Fruit fly (Drosophila melanogaster) whole organism, adult: Measurements from ENCODE around the gene Prp18.

Experiments used
- Clk ChIP-seq: fragments of 200-800 bp; sonication (Bioruptor generic); optimal IDR thresholded peaks from 2 replicates; lab custom pipeline; 2017; ENCODE audit warnings: missing biosample characterization, missing genetic modification characterization
- bab1 ChIP-seq: fragments of 200-800 bp; sonication (Bioruptor generic); optimal IDR thresholded peaks from 3 replicates; lab custom pipeline; 2019; ENCODE audit warnings: missing biosample characterization, mild to moderate bottlenecking, missing genetic modification characterization, moderate library complexity
- cic ChIP-seq: fragments of 200-800 bp; sonication (Bioruptor generic); optimal IDR thresholded peaks from 2 replicates; lab custom pipeline; 2017; ENCODE audit warnings: missing biosample characterization, mild to moderate bottlenecking, missing genetic modification characterization, moderate library complexity
- kay ChIP-seq: fragments of 200-800 bp; sonication (Bioruptor generic); peaks from one replicate; lab custom pipeline; 2016; ENCODE audit warnings: missing biosample characterization, missing genetic modification characterization, borderline replicate concordance

- TF ChIP-seq kay (GFP tag; lab: Kevin White, UChicago) (no peak), Clk (GFP tag; lab: Kevin White, UChicago) (no peak), cic (GFP tag; lab: Kevin White, UChicago) (no peak), bab1 (GFP tag; lab: Kevin White, UChicago) (no peak)
Observed at dm6 chr3R:18987428-18988416, 43.3 kb downstream of the Prp18 start.
